Worm (Caenorhabditis elegans): ENCODE data around the gene C43D7.4.

C43D7.4 gene

DNA sequence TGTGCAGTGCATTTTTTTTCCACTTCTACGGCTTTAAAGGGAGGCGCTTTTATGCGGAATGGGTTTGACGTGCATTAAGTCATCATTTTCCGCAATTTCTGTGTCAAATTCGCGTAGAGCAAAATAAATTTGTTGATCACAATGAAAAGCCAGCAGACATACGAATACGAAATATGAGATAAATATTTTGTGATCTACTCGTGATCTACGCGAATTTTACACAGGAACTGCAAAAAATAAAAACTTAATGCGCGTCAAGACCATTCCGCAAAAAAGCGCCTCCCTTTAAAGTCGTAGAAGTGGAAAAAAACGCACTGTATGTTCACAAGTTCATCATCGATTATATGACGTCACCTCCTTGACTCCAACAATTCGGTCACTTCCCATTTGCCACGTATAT is 10.9 kb downstream of the C43D7.4 start, which contains the start of gene C43D7.8:
Gene C43D7.8, minus strand, starts transcription at position 101 of the 400 bp plus-strand sequence.
- TF ChIP-seq unc-62 (GFP tag; optimal IDR thresholded peaks at IDR 0.05), result no peak

DNA sequence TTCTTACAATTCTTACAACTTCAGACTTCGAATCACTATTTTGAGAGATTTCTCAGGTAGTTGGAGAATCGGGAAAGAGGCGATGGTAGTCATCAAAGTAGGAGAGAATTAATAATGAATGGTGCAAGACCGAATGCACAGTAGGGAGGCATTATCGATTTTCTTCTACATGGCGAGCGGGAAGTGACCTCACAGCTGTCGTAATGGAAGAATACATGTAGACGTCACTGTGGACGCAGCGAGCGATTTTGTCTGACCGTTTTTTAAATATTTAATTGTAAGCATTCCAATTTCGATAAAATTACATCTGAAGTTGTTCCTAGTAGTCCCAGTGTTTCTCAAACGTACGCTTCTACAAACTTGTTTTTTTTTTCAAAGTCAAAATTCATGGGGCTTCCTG is 12.7 kb downstream of the C43D7.4 start, which contains the start of gene F55C9.11:
Gene F55C9.11, minus strand, starts transcription at position 101 of the 400 bp plus-strand sequence.
- no peak for TF ChIP-seq unc-62 (GFP tag; optimal IDR thresholded peaks at IDR 0.05)

DNA sequence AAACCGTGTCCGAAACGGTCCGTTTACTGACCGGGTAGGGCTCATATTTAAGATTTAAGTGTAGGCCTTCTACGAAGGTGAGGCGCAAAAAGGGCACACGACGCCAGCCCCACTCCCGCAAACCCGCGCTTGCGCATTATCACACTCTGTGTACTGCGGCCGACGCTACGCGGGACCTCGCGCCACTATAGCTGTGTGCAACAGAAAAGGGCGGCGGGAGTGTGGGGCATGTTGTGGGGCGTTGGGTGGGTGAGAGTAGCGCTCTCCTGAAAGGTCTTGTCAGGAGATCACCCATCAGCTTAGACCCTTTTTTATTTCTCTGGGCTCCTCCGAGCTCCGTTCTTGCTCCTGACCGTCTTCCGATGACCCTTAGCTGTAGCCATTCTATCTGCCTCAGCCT is 14.2 kb downstream of the C43D7.4 start:
- no peak for TF ChIP-seq unc-62 (GFP tag; optimal IDR thresholded peaks at IDR 0.05)

DNA sequence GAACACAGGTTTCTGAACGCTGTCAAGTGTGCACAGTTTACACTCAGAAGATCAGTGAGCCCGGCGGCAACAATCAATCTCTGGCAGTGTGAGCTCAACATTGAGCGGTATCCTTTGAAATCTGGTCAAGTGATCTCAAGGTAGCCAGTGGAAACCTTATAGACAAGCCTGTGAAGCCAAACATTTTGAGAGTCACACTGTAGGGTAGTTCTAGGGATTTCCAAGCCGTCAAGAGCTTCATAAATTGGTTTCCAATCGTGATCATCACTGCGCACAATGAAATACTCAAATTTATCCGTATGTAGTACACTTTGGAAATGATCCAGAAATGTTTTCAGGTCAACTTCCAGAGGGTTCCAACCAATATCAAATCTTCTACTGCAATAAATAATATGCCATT is 15.4 kb downstream of the C43D7.4 start, which contains the start of gene F55C9.15:
Gene F55C9.15, minus strand, starts transcription at position 101 of the 400 bp plus-strand sequence.
- no peak for TF ChIP-seq unc-62 (GFP tag; optimal IDR thresholded peaks at IDR 0.05)

DNA sequence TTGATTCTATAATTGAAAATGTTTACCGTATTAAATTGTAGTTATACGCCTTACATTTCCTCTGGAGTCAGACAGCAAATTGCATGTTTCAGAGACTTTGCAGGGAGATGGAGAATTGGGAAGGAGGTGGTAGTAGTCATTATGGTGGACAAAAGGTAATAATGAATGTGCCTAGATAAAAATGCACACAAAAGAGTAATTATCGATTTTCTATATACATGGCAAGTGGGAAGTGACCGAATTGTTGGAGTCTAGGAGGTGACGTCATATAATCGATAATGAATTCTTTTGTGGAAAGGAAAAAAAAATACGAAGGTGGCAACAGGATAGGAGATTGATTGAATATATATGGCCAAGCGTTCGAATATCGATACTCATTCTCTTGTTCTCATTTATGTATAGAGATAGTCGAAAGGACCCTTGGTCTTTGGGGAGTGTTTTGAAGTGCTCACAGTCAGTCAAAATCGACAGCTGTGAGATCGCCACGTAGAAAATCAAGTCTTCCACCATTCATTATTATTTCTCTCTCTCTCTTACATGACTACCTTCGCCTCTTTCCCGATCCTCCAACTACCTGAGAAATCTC is 18.6 kb downstream of the C43D7.4 start, which contains the start of the genes fbxb-63 and fbxb-61:
Gene fbxb-63, minus strand, starts transcription at position 142 of the 586 bp plus-strand sequence.
Gene fbxb-61, plus strand, starts transcription at position 536 of the 586 bp plus-strand sequence.
- no peak for TF ChIP-seq unc-62 (GFP tag; optimal IDR thresholded peaks at IDR 0.05)

DNA sequence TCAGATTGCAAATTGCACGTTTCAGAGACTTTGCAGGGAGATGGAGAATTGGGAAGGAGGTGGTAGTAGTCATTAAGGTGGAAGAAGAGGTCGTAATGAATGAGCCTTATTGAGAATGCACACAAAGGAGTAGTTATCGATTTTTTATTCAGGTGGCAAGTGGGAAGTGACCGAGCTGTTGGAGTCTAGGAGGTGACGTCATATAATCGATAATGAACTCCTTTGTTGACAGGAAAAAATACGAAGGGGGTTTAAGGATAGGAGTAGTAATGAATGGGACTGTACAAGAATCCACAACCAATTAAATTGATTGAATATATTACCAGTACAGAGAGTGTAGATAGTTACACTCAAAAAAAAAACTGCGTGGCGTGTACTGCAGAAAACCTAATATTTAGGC is 20.4 kb downstream of the C43D7.4 start, which contains the start of gene fbxb-62:
Gene fbxb-62, minus strand, starts transcription at position 101 of the 400 bp plus-strand sequence.
- TF ChIP-seq unc-62 (GFP tag; optimal IDR thresholded peaks at IDR 0.05), result no peak

DNA sequence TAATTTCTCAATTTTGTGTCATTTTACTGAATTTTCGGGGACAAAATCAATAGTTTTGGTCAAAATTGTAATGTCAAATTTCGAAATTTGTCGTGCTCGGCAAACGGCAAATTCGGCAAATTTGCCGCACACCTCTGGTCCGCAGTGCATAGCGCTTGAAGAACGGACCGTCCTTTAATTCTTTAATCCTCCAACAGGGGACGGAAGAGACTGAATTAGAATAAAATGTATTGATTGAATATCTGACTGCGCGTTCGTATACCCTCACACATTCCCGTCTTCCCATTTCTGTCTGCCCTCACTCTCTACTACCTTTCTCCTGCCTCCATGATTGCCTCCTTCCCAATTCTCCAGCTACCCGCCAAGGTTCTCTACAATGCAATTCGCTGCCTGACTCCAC is 23.0 kb downstream of the C43D7.4 start, which contains the start of gene F55C9.14:
Gene F55C9.14, plus strand, starts transcription at position 301 of the 400 bp plus-strand sequence.
- TF ChIP-seq unc-62 (GFP tag; optimal IDR thresholded peaks at IDR 0.05), result no peak

DNA sequence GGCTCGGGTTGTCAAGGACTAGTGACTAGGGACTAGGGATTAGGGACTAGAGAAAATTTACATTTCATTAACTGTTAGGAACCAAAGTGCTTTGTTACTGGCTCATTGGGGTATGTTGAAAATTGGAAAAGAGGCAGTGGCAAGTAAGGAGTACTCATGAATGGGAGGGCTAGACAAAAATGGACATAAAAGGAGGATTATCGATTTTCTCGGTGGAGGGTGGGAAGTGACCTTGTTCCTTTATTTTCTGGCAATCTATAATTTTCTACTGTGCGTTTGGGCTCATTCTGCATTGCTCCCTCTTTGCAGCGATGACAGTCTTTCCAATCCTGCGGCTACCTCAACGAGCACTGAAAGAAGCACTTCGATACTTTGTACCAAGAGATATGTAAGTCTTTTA is 24.8 kb downstream of the C43D7.4 start, which contains the start of gene fbxb-60:
Gene fbxb-60, plus strand, starts transcription at position 301 of the 400 bp plus-strand sequence.
- no peak for TF ChIP-seq unc-62 (GFP tag; optimal IDR thresholded peaks at IDR 0.05)

DNA sequence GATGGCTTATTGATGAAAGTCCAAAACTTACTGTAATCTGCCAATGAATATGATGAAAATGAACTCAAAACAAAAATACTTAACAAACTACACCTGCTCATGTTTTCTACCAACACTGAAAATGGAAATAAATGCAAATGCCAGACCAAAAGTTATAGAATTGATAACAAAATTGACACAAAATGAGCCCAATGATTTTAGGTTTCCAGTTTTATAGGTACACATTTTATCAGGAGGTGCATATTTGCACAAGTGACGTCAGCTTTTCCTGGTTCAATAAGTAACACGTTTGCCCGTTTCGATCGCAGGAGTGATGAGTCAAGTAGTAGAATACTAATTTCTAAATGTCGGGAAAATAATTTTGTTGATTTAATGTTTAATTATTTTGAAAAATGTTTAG is 25.6 kb downstream of the C43D7.4 start, which contains the start of gene F55C9.6:
Gene F55C9.6, minus strand, starts transcription at position 101 of the 400 bp plus-strand sequence.
- TF ChIP-seq unc-62 (GFP tag; optimal IDR thresholded peaks at IDR 0.05), result no peak

DNA sequence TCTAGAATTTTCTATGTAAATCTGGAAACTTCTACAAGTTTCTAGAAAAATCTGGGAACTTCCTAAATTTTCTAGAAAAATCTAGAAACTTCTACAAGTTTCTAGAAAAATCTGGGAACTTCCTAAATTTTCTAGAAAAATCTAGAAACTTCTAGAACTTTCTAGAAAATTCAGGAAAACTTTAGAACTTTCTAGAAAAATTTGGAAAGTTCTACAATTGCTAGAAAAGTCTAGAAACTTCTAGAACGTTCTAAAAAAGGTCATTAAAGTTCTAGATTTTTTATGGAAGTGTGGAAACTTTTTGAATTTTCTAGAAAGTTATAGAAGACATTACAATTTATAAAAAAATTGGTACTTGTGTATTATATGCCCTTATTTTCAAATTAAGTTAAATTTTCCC is 29.3 kb downstream of the C43D7.4 start, which contains the start of gene F55C9.5:
Gene F55C9.5, minus strand, starts transcription at position 101 of the 400 bp plus-strand sequence.
- TF ChIP-seq unc-62 (GFP tag; optimal IDR thresholded peaks at IDR 0.05), result no peak

DNA sequence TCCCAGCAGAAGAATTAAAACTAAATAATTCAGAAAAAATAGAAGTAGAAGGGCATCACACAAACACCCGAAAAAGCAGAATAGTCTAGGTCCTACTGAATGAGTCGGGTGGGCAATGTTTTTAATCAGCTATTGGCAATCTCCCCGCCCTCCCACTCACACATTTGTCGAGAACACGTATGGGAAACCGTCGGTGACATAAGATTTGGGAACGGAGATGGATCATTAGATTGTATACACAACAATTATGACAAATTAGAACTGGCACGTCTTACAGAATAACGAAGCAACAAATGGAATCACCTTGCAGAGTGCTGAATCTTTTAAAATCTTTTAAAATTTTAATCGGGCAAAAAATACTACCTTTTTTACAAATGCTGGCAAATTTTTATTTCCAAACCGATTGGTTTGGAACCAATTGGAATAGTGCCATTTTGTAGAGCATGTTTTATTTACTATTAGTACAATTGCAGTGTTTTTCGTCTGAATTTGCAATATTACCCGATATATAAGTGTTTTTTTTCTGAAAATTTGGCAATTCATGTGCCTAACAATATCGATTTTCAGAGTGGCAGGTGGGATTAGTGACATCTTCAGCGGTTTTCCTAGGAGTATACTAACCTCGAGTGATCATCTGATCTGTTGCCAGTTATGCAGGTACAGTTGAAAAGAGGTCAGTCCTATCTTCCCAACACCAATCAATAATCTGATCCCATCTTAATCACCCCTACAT is 34.0 kb downstream of the C43D7.4 start, which contains the start of the genes F55C9.3 and fbxb-57:
Gene F55C9.3, minus strand, starts transcription at position 101 of the 733 bp plus-strand sequence.
Gene fbxb-57, plus strand, starts transcription at position 683 of the 733 bp plus-strand sequence.
- TF ChIP-seq unc-62 (GFP tag; optimal IDR thresholded peaks at IDR 0.05), result no peak

DNA sequence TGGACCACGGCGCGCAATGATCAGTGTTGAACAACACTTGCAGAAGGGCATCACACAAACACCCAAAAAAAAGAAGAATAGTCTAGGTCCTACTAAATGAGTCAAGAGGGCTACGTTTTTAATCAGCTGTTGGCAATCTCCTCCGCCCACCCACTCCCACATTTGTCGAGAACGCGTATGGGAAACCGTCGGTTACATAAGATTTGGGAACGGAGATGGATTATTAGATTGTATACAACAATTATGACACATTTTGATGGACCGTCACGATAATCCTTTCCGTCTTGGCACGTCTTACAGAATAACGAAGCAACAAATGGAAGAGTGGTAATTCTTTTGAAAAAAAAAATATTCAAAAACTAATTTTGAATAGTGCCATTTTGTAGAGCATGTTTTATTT is 36.4 kb downstream of the C43D7.4 start:
- TF ChIP-seq unc-62 (GFP tag; optimal IDR thresholded peaks at IDR 0.05), result no peak

DNA sequence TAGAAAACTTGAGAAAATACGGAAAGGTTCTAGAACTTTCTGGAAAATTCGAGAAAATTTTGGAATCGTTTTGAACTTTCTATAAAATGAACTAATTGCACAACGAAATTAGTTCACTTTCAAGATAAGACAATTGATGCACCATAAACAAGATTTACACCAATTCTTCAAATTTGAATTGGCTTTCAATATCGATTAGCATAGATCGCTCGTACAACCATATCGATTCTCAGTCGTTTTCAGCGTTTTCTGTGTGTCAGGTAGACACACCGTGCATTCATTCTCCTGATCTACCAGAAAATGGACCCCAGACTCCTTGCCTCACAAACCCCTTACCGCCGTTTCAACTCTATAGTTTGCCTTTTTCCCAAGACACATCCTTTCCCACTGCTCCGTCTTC is 40.0 kb downstream of the C43D7.4 start, which contains the start of gene fbxb-117:
Gene fbxb-117, plus strand, starts transcription at position 301 of the 400 bp plus-strand sequence.
- no peak for TF ChIP-seq unc-62 (GFP tag; optimal IDR thresholded peaks at IDR 0.05)

DNA sequence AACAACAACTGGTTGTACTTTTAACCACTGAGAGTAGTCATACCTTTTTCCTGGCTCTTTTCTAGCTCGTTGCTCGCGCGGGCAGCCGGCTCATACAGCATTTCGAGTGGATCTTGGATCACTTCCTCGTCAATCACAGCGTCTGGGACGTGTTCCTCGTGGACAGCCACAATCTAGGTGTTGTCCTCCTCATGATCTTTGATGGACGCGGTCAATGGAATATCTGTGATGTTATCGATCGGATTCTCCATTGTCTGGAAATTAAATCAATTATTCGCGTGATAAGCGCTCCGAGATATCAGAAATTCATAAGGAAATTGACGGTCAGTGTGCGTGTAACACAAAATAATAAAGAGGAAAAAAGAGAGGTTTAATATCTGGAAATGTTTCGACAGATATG is 42.4 kb downstream of the C43D7.4 start, which contains the start of gene F21D9.8:
Gene F21D9.8, minus strand, starts transcription at position 101 of the 400 bp plus-strand sequence.
- no peak for TF ChIP-seq unc-62 (GFP tag; optimal IDR thresholded peaks at IDR 0.05)

DNA sequence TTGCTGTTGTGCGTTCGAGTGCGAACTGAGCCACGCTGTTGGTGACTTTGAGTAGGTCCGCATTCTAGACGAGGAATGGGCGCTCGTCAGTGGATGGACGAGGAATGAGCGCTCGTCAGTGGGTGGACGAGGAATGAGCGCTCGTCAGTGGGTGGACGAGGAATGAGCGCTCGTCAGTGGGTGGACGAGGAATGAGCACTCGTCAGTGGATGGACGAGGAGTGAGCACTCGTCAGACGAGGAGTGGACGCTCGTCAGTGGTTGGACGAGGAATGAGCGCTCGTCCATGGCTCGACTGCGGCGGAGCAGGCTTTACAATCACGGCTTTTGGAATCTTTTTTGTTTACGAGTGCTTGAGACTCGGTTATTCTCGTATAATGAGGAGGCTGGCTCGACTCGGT is 43.8 kb downstream of the C43D7.4 start:
- TF ChIP-seq unc-62 (GFP tag; optimal IDR thresholded peaks at IDR 0.05), result no peak

DNA sequence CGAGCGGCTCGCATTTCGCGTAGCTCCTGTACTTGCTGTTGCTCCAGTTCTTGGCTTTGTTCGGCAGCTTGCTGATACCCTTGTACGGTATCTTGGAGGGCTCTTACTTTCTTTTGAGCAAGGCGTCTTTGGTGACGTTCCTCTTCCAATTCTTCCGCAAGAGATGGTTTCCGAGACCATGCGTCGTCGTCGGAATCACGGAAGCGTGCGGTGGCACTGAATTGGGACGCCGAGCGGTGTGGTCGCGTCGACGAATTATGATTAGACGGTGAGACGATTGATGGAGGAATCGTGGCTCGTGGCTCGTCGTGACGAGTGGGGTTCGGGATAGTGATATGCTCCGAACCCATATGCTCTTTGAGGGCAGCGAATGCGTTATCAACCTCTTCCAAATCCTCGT is 45.9 kb downstream of the C43D7.4 start:
- no peak for TF ChIP-seq unc-62 (GFP tag; optimal IDR thresholded peaks at IDR 0.05)

All from whole organism, dauer.